Worm (Caenorhabditis elegans) whole organism, L1 larva: ENCODE results near the gene lgc-53.

Source experiments
- elt-3 ChIP-seq, 6 experiments: fragments of 150-350 bp in 1 of 6; sonication (generic microtip); optimal IDR thresholded peaks; 2 replicates each; lab custom pipeline; 2017 to 2018; ENCODE audit warnings: missing biosample characterization in 6 of 6, missing genetic modification characterization in 6 of 6, inconsistent platforms in 1 of 6
- snu-23 ChIP-seq: sonication (generic microtip); optimal IDR thresholded peaks from 2 replicates; lab custom pipeline; 2016; ENCODE audit warnings: missing genetic modification characterization, missing compliant biosample characterization

ce11 chrX:16678097-16678496 lies 33.4 kb upstream of the lgc-53 start:
- no peak for TF ChIP-seq elt-3 (tag; optimal IDR thresholded peaks at IDR 0.05; lab: Kevin White, UChicago)
- no peak for TF ChIP-seq snu-23 (GFP tag; lab: Kevin White, UChicago)
